Fruit fly (Drosophila melanogaster) whole organism, embryonic: ENCODE measurements around the gene CG5273.

ENCODE experiments used
- ATbp ChIP-seq: fragments of 200-800 bp; sonication (Bioruptor generic); optimal IDR thresholded peaks from 2 replicates; lab custom pipeline; 2017; ENCODE audit warnings: missing biosample characterization, mild to moderate bottlenecking, missing genetic modification characterization, missing genetic modification reagents
- Adf1 ChIP-seq: fragments of 200-800 bp; sonication (Bioruptor generic); IDR thresholded peaks from 2 replicates; pipeline ENCODE4 v1.3.6; 2022; ENCODE audit warnings: missing biosample characterization, missing genetic modification characterization
- Atf3 ChIP-seq: fragments of 200-800 bp; sonication (Bioruptor generic); optimal IDR thresholded peaks from 3 replicates; lab custom pipeline; 2016; ENCODE audit warnings: missing biosample characterization, missing genetic modification characterization
- CG10209 ChIP-seq: fragments of 200-800 bp; sonication (Bioruptor generic); optimal IDR thresholded peaks from 3 replicates; lab custom pipeline; 2017; ENCODE audit warnings: missing biosample characterization, mild to moderate bottlenecking, missing genetic modification characterization, missing genetic modification reagents
- CG10979 ChIP-seq: fragments of 200-800 bp; sonication (Bioruptor generic); optimal IDR thresholded peaks from 2 replicates; lab custom pipeline; 2018; ENCODE audit warnings: missing biosample characterization, mild to moderate bottlenecking, missing genetic modification characterization, moderate library complexity
- CG11456 ChIP-seq: fragments of 200-800 bp; sonication (Bioruptor generic); IDR thresholded peaks from 3 replicates; pipeline ENCODE4 v1.3.6; 2022; ENCODE audit warnings: missing biosample characterization, missing genetic modification characterization
- CG13287 ChIP-seq: fragments of 200-800 bp; sonication (Bioruptor generic); IDR thresholded peaks from 2 replicates; pipeline ENCODE4 v1.3.6; 2022; ENCODE audit warnings: missing biosample characterization, missing genetic modification characterization; ENCODE audit not compliant: partially characterized antibody
- CG14710 ChIP-seq: fragments of 200-800 bp; sonication (Bioruptor generic); optimal IDR thresholded peaks from 3 replicates; lab custom pipeline; 2019; ENCODE audit warnings: missing biosample characterization, mild to moderate bottlenecking, missing genetic modification characterization, moderate library complexity
- CG17328 ChIP-seq: fragments of 200-800 bp; sonication (Bioruptor generic); IDR thresholded peaks from 2 replicates; pipeline ENCODE4 v1.3.6; 2022; ENCODE audit warnings: missing biosample characterization, missing genetic modification characterization
- CG18262 ChIP-seq: fragments of 200-800 bp; optimal IDR thresholded peaks from 3 replicates; lab custom pipeline; 2019; ENCODE audit warnings: missing biosample characterization, mild to moderate bottlenecking, missing genetic modification characterization, moderate library complexity
- CG32767 ChIP-seq: fragments of 200-800 bp; sonication (Bioruptor generic); IDR thresholded peaks from 2 replicates; pipeline ENCODE4 v1.3.6; 2022; ENCODE audit warnings: missing biosample characterization, missing genetic modification characterization
- CG34376 ChIP-seq: fragments of 200-800 bp; sonication (Bioruptor generic); optimal IDR thresholded peaks from 2 replicates; lab custom pipeline; 2018; ENCODE audit warnings: missing biosample characterization, mild to moderate bottlenecking, missing genetic modification characterization
- CG6175 ChIP-seq: fragments of 200-800 bp; sonication (Bioruptor generic); IDR thresholded peaks from 3 replicates; pipeline ENCODE4 v1.3.6; 2022; ENCODE audit warnings: missing biosample characterization, missing genetic modification characterization
- CG6654 ChIP-seq: fragments of 200-800 bp; sonication (Bioruptor generic); optimal IDR thresholded peaks from 2 replicates; lab custom pipeline; 2017; ENCODE audit warnings: missing biosample characterization, mild to moderate bottlenecking, missing genetic modification characterization
- CG8944 ChIP-seq: fragments of 200-800 bp; sonication (Bioruptor generic); optimal IDR thresholded peaks from 3 replicates; lab custom pipeline; 2016; ENCODE audit warnings: missing biosample characterization, missing genetic modification characterization
- CG9817 ChIP-seq: fragments of 200-800 bp; sonication (Bioruptor generic); optimal IDR thresholded peaks from 2 replicates; lab custom pipeline; 2018; ENCODE audit warnings: missing biosample characterization, mild to moderate bottlenecking, missing genetic modification characterization, moderate library complexity
- Camta ChIP-seq: fragments of 200-800 bp; sonication (Bioruptor generic); optimal IDR thresholded peaks from 2 replicates; lab custom pipeline; 2016; ENCODE audit warnings: missing biosample characterization, missing genetic modification characterization
- CrebB ChIP-seq: fragments of 200-800 bp; sonication (Bioruptor generic); optimal IDR thresholded peaks from 3 replicates; lab custom pipeline; 2018; ENCODE audit warnings: missing biosample characterization, mild to moderate bottlenecking, missing genetic modification characterization
- D ChIP-seq, 2 experiments: fragments of 200-800 bp in 1 of 2; fragments of >200 bp in 1 of 2; sonication (Bioruptor generic) in 1 of 2; optimal IDR thresholded peaks; 2 replicates in 1 of 2; 3 replicates in 1 of 2; lab custom pipeline; 2017; ENCODE audit warnings: mild to moderate bottlenecking in 1 of 2, missing biosample characterization in 1 of 2, missing genetic modification characterization in 1 of 2, missing genetic modification reagents in 1 of 2
- D19B ChIP-seq: fragments of 200-800 bp; sonication (Bioruptor generic); optimal IDR thresholded peaks from 2 replicates; lab custom pipeline; 2017; ENCODE audit warnings: missing biosample characterization, mild to moderate bottlenecking, missing genetic modification characterization
- Elba2 ChIP-seq: fragments of 200-800 bp; sonication (Bioruptor generic); optimal IDR thresholded peaks from 3 replicates; lab custom pipeline; 2016; ENCODE audit warnings: missing biosample characterization, missing genetic modification characterization
- HHEX ChIP-seq: fragments of 200-800 bp; sonication (Bioruptor generic); optimal IDR thresholded peaks from 3 replicates; lab custom pipeline; 2017; ENCODE audit warnings: missing biosample characterization, mild to moderate bottlenecking, missing genetic modification characterization, missing genetic modification reagents
- Hr3 ChIP-seq: fragments of 200-800 bp; sonication (Bioruptor generic); optimal IDR thresholded peaks from 3 replicates; lab custom pipeline; 2016; ENCODE audit warnings: missing biosample characterization, missing genetic modification characterization
- Hr51 ChIP-seq, 2 experiments: fragments of 200-800 bp; sonication (Bioruptor generic); optimal IDR thresholded peaks; 2 replicates in 1 of 2; 3 replicates in 1 of 2; lab custom pipeline; 2016 to 2018; ENCODE audit warnings: missing biosample characterization in 2 of 2, missing genetic modification characterization in 2 of 2, mild to moderate bottlenecking in 1 of 2, moderate library complexity in 1 of 2
- Jarid2 ChIP-seq: fragments of 200-800 bp; sonication (Bioruptor generic); optimal IDR thresholded peaks from 3 replicates; lab custom pipeline; 2017; ENCODE audit warnings: mild to moderate bottlenecking, missing biosample characterization, missing genetic modification reagents, missing genetic modification characterization
- Mes4 ChIP-seq: fragments of 200-800 bp; sonication (Bioruptor generic); optimal IDR thresholded peaks from 2 replicates; lab custom pipeline; 2016; ENCODE audit warnings: missing biosample characterization, missing genetic modification characterization
- NK7.1 ChIP-seq: fragments of 200-800 bp; sonication (Bioruptor generic); optimal IDR thresholded peaks from 3 replicates; lab custom pipeline; 2016; ENCODE audit warnings: missing biosample characterization, missing genetic modification characterization
- Rx ChIP-seq: fragments of 200-800 bp; sonication (Bioruptor generic); IDR thresholded peaks from 2 replicates; pipeline ENCODE4 v1.3.6; 2022; ENCODE audit warnings: missing biosample characterization, missing genetic modification characterization
- Sin3A ChIP-seq: fragments of >200 bp; optimal IDR thresholded peaks from 2 replicates; lab custom pipeline; 2018
- Sry-δ ChIP-seq: fragments of 200-800 bp; sonication (Bioruptor generic); optimal IDR thresholded peaks from 2 replicates; lab custom pipeline; 2016; ENCODE audit warnings: missing biosample characterization, missing genetic modification characterization
- Usf ChIP-seq: fragments of 200-800 bp; sonication (Bioruptor generic); optimal IDR thresholded peaks from 2 replicates; lab custom pipeline; 2017; ENCODE audit warnings: missing genotype, missing biosample characterization, missing genetic modification characterization
- bbx ChIP-seq: fragments of 200-800 bp; sonication (Bioruptor generic); IDR thresholded peaks from 2 replicates; pipeline ENCODE4 v1.3.6; 2022; ENCODE audit warnings: missing biosample characterization, missing genetic modification characterization; ENCODE audit not compliant: partially characterized antibody
- bsh ChIP-seq, 2 experiments: fragments of 200-800 bp; sonication (Bioruptor generic); optimal IDR thresholded peaks; 2 replicates each; lab custom pipeline; 2017 to 2018; ENCODE audit warnings: mild to moderate bottlenecking in 2 of 2, missing biosample characterization in 2 of 2, missing genetic modification characterization in 2 of 2, moderate library complexity in 1 of 2
- crol ChIP-seq: fragments of 200-800 bp; sonication (Bioruptor generic); IDR thresholded peaks from 2 replicates; pipeline ENCODE4 v1.3.6; 2022; ENCODE audit warnings: missing biosample characterization, missing genetic modification characterization
- dan ChIP-seq: fragments of 200-800 bp; sonication (Bioruptor generic); IDR thresholded peaks from 2 replicates; pipeline ENCODE4 v1.3.6; 2022; ENCODE audit warnings: missing biosample characterization, missing genetic modification characterization
- dati ChIP-seq: fragments of 200-800 bp; sonication (Bioruptor generic); IDR thresholded peaks from 2 replicates; pipeline ENCODE4 v1.3.6; 2022; ENCODE audit warnings: missing biosample characterization, missing genetic modification characterization
- eve ChIP-seq, 2 experiments: fragments of >200 bp; optimal IDR thresholded peaks; 2 replicates each; lab custom pipeline; 2017; ENCODE audit warnings: missing biosample characterization in 2 of 2, missing genetic modification characterization in 2 of 2
- exex ChIP-seq: fragments of 200-800 bp; sonication (Bioruptor generic); optimal IDR thresholded peaks from 4 replicates; lab custom pipeline; 2018; ENCODE audit warnings: missing biosample characterization, mild to moderate bottlenecking, missing genetic modification characterization, moderate library complexity
- eyg ChIP-seq: fragments of 200-800 bp; sonication (Bioruptor generic); optimal IDR thresholded peaks from 3 replicates; lab custom pipeline; 2016; ENCODE audit warnings: missing biosample characterization, missing genetic modification characterization
- gfzf ChIP-seq: fragments of 200-800 bp; sonication (Bioruptor generic); optimal IDR thresholded peaks from 2 replicates; lab custom pipeline; 2016; ENCODE audit warnings: missing biosample characterization, mild to moderate bottlenecking, missing genetic modification characterization, moderate library complexity
- kni ChIP-seq: fragments of 200-800 bp; sonication (Bioruptor generic); optimal IDR thresholded peaks from 3 replicates; lab custom pipeline; 2017; ENCODE audit warnings: mild to moderate bottlenecking, missing biosample characterization, missing genetic modification reagents, missing genetic modification characterization
- knrl ChIP-seq: fragments of 200-800 bp; sonication (Bioruptor generic); IDR thresholded peaks from 3 replicates; pipeline ENCODE4 v1.3.6; 2022; ENCODE audit warnings: missing biosample characterization, missing genetic modification characterization; ENCODE audit not compliant: partially characterized antibody
- lab ChIP-seq: fragments of 200-800 bp; sonication (Bioruptor generic); optimal IDR thresholded peaks from 3 replicates; lab custom pipeline; 2017; ENCODE audit warnings: missing biosample characterization, missing genetic modification characterization, mild to moderate bottlenecking, moderate library complexity, missing genetic modification reagents
- oc ChIP-seq: fragments of 200-800 bp; sonication (Bioruptor generic); optimal IDR thresholded peaks from 2 replicates; lab custom pipeline; 2018; ENCODE audit warnings: missing biosample characterization, mild to moderate bottlenecking, missing genetic modification characterization, moderate library complexity
- odd ChIP-seq: fragments of 200-800 bp; sonication (Bioruptor generic); optimal IDR thresholded peaks from 2 replicates; lab custom pipeline; 2017; ENCODE audit warnings: missing biosample characterization, mild to moderate bottlenecking, missing genetic modification characterization
- row ChIP-seq: fragments of 200-800 bp; sonication (Bioruptor generic); IDR thresholded peaks from 3 replicates; pipeline ENCODE4 v1.3.6; 2022; ENCODE audit warnings: missing biosample characterization, missing genetic modification characterization
- stwl ChIP-seq: fragments of 200-800 bp; sonication (Bioruptor generic); optimal IDR thresholded peaks from 3 replicates; lab custom pipeline; 2018; ENCODE audit warnings: missing biosample characterization, mild to moderate bottlenecking, missing genetic modification characterization, moderate library complexity
- tin ChIP-seq: fragments of 200-800 bp; sonication (Bioruptor generic); optimal IDR thresholded peaks from 3 replicates; lab custom pipeline; 2016; ENCODE audit warnings: missing biosample characterization, missing genetic modification characterization
- tx ChIP-seq: fragments of 200-800 bp; sonication (Bioruptor generic); optimal IDR thresholded peaks from 2 replicates; lab custom pipeline; 2016; ENCODE audit warnings: missing biosample characterization, missing genetic modification characterization
- wek ChIP-seq: fragments of 200-800 bp; sonication (Bioruptor generic); optimal IDR thresholded peaks from 3 replicates; lab custom pipeline; 2018; ENCODE audit warnings: missing biosample characterization, mild to moderate bottlenecking, missing genetic modification characterization, moderate library complexity

Gene CG5273

dm6 chrX:711852-712251 is 47.5 kb upstream of the CG5273 start (continued):
- no peak for TF ChIP-seq CG11456 (GFP tag; lab: Robert Waterston, UW)
- TF ChIP-seq eyg (GFP tag; lab: Kevin White, UChicago), result no peak
- no peak for TF ChIP-seq Hr51 (GFP tag; optimal IDR thresholded peaks at IDR 0.05; lab: Kevin White, UChicago)
- TF ChIP-seq CrebB (tag; lab: Kevin White, UChicago), result no peak
- peak; percentile 42 for TF ChIP-seq CG18262 (tag; lab: Kevin White, UChicago)
- peak; percentile 34 for TF ChIP-seq CG10979 (tag; lab: Kevin White, UChicago)
- no peak for TF ChIP-seq CG10209 (GFP tag; lab: Kevin White, UChicago)
- no peak for TF ChIP-seq HHEX
- no peak for TF ChIP-seq gfzf (GFP tag; lab: Kevin White, UChicago)
- no peak for TF ChIP-seq CG6654 (GFP tag; lab: Kevin White, UChicago)
- TF ChIP-seq Jarid2 (GFP tag; lab: Kevin White, UChicago), result no peak
- no peak for TF ChIP-seq tin
- peak; percentile 41; the same call in 2 of the 3 replicates for TF ChIP-seq row
- TF ChIP-seq wek (GFP tag; lab: Kevin White, UChicago), result no peak
- no peak for TF ChIP-seq CG6175 (GFP tag; lab: Robert Waterston, UW)
- no peak for TF ChIP-seq Atf3 (GFP tag; lab: Kevin White, UChicago)
- no peak for TF ChIP-seq oc (tag; lab: Kevin White, UChicago)
- TF ChIP-seq Rx (GFP tag; lab: Robert Waterston, UW), result no peak
- no peak for TF ChIP-seq odd
- no peak for TF ChIP-seq Usf (GFP tag; lab: Kevin White, UChicago)
- no peak for TF ChIP-seq CG32767
- TF ChIP-seq dati (GFP tag; lab: Robert Waterston, UW), result no peak
- TF ChIP-seq Camta (GFP tag; lab: Kevin White, UChicago), result no peak
- TF ChIP-seq exex (tag; lab: Kevin White, UChicago), result no peak
- no peak for TF ChIP-seq Sin3A
- TF ChIP-seq CG17328, result peak; percentile 31; the same call in 1 of the 2 replicates
- no peak for TF ChIP-seq D (optimal IDR thresholded peaks at IDR 0.05; lab: Kevin White, UChicago)
- no peak for TF ChIP-seq D (GFP tag; optimal IDR thresholded peaks at IDR 0.05; lab: Kevin White, UChicago)

dm6 chrX:713249-713898 is 46.0 kb upstream of the CG5273 start:
- TF ChIP-seq Sry-δ (GFP tag; lab: Kevin White, UChicago), result peak; percentile 26
- no peak for TF ChIP-seq CG14710 (tag; lab: Kevin White, UChicago)
- no peak for TF ChIP-seq Hr3 (GFP tag; lab: Kevin White, UChicago)
- no peak for TF ChIP-seq Adf1 (GFP tag; lab: Robert Waterston, UW)
- no peak for TF ChIP-seq dan (GFP tag; lab: Robert Waterston, UW)
- TF ChIP-seq knrl (GFP tag; lab: Robert Waterston, UW), result 0 out of 3 replicates have a peak, but pooled peaks have one; percentile 16
- TF ChIP-seq bbx (GFP tag; lab: Robert Waterston, UW), result 0 out of 2 replicates have a peak, but pooled peaks have one; percentile 9
- TF ChIP-seq bsh (GFP tag; optimal IDR thresholded peaks at IDR 0.05; lab: Kevin White, UChicago), result peak in 1 of 2 experiments; percentile 0
- TF ChIP-seq tx, result no peak
- TF ChIP-seq crol (GFP tag; lab: Robert Waterston, UW), result peak; percentile 80
- no peak for TF ChIP-seq CG34376
- no peak for TF ChIP-seq Mes4 (GFP tag; lab: Kevin White, UChicago)
- TF ChIP-seq stwl (tag; lab: Kevin White, UChicago), result no peak
- TF ChIP-seq lab (GFP tag; lab: Kevin White, UChicago), result peak; percentile 21
- TF ChIP-seq CG13287 (GFP tag; lab: Robert Waterston, UW), result peak; percentile 37; the same call in 1 of the 2 replicates
- no peak for TF ChIP-seq kni
- TF ChIP-seq CG8944, result no peak
- TF ChIP-seq Elba2 (GFP tag; lab: Kevin White, UChicago), result no peak
- no peak for TF ChIP-seq ATbp (GFP tag; lab: Kevin White, UChicago)
- no peak for TF ChIP-seq CG9817
- no peak for TF ChIP-seq D19B
- no peak for TF ChIP-seq NK7.1
- TF ChIP-seq eve (GFP tag; optimal IDR thresholded peaks at IDR 0.05; lab: Kevin White, UChicago), result peak in 1 of 2 experiments; percentile 61
